Worm (Caenorhabditis elegans): Measurements from ENCODE around the gene sre-39.
A peak's percentile ranks its signal among the peaks of the same experiment; 100 is the strongest.

The sre-39 gene

ce11 chrII:4663186-4663585, 23.9 kb upstream of the sre-39 start, which contains the start of gene T05A7.12:
TSS of gene T05A7.12 (minus strand) at chrII:4663286.
- TF ChIP-seq ztf-29 (GFP tag; IDR thresholded peaks at IDR 0.05) (no peak), tab-1 (GFP tag; IDR thresholded peaks at IDR 0.05) (no peak), flt-1 (GFP tag; IDR thresholded peaks at IDR 0.05) (no peak), ref-1 (GFP tag; conservative IDR thresholded peaks at IDR 0.05) (no peak), T22C8.4 (GFP tag; IDR thresholded peaks at IDR 0.05) (no peak), cog-1 (tag; optimal IDR thresholded peaks at IDR 0.05) (no peak), med-1 (GFP tag; optimal IDR thresholded peaks at IDR 0.05; ENCODE audit: insufficient read depth) (no peak), klf-2 (GFP tag; conservative IDR thresholded peaks at IDR 0.05) (no peak), ztf-23 (GFP tag; IDR thresholded peaks at IDR 0.05) (no peak)

- no peak for TF ChIP-seq klf-2 (GFP tag; conservative IDR thresholded peaks at IDR 0.05)
- no peak for TF ChIP-seq med-1 (GFP tag; optimal IDR thresholded peaks at IDR 0.05; ENCODE audit: insufficient read depth)
- TF ChIP-seq ztf-29 (GFP tag; IDR thresholded peaks at IDR 0.05): no peak
- TF ChIP-seq flt-1 (GFP tag; IDR thresholded peaks at IDR 0.05): no peak
- TF ChIP-seq tab-1 (GFP tag; IDR thresholded peaks at IDR 0.05): no peak
- TF ChIP-seq T22C8.4 (GFP tag; IDR thresholded peaks at IDR 0.05): no peak
- TF ChIP-seq ztf-23 (GFP tag; IDR thresholded peaks at IDR 0.05): no peak
- no peak for TF ChIP-seq cog-1 (tag; optimal IDR thresholded peaks at IDR 0.05)
- no peak for TF ChIP-seq ref-1 (GFP tag; conservative IDR thresholded peaks at IDR 0.05)
These were observed 21.7 kb upstream of the sre-39 start, which contains the start of gene T05A7.11 for ce11 chrII:4665359-4665758. TSS of gene T05A7.11 (minus strand) at chrII:4665459.

- no peak for TF ChIP-seq tab-1 (GFP tag; IDR thresholded peaks at IDR 0.05)
- no peak for TF ChIP-seq flt-1 (GFP tag; IDR thresholded peaks at IDR 0.05)
- no peak for TF ChIP-seq med-1 (GFP tag; optimal IDR thresholded peaks at IDR 0.05; ENCODE audit: insufficient read depth)
- TF ChIP-seq T22C8.4 (GFP tag; IDR thresholded peaks at IDR 0.05): no peak
- no peak for TF ChIP-seq ztf-23 (GFP tag; IDR thresholded peaks at IDR 0.05)
- no peak for TF ChIP-seq ref-1 (GFP tag; conservative IDR thresholded peaks at IDR 0.05)
These were observed 19.5 kb upstream of the sre-39 start, which contains the start of gene fut-5 for ce11 chrII:4667572-4667971. TSS of gene fut-5 (minus strand) at chrII:4667672.

- TF ChIP-seq klf-2 (GFP tag; conservative IDR thresholded peaks at IDR 0.05) (no peak), T22C8.4 (GFP tag; IDR thresholded peaks at IDR 0.05) (no peak), ref-1 (GFP tag; conservative IDR thresholded peaks at IDR 0.05) (no peak), ztf-29 (GFP tag; IDR thresholded peaks at IDR 0.05) (no peak), tab-1 (GFP tag; IDR thresholded peaks at IDR 0.05) (no peak), med-1 (GFP tag; optimal IDR thresholded peaks at IDR 0.05; ENCODE audit: insufficient read depth) (no peak), flt-1 (GFP tag; IDR thresholded peaks at IDR 0.05) (no peak), ztf-23 (GFP tag; IDR thresholded peaks at IDR 0.05) (no peak), cog-1 (tag; optimal IDR thresholded peaks at IDR 0.05) (no peak)
These were observed 15.3 kb upstream of the sre-39 start, which contains the start of gene T05A7.6 for ce11 chrII:4671692-4672091. TSS of gene T05A7.6 (minus strand) at chrII:4671792.

ce11 chrII:4672584-4673110, 14.4 kb upstream of the sre-39 start, which contains the start of the genes clec-140 and hmg-11:
TSS of gene clec-140 (plus strand) at chrII:4673060.
TSS of gene hmg-11 (plus strand) at chrII:4673085.
- TF ChIP-seq med-1 (GFP tag; optimal IDR thresholded peaks at IDR 0.05; ENCODE audit: insufficient read depth) (no peak), flt-1 (GFP tag; IDR thresholded peaks at IDR 0.05) (0 out of 2 replicates have a peak, but pooled peaks have one; percentile 37), T22C8.4 (GFP tag; IDR thresholded peaks at IDR 0.05) (peak; percentile 52), cog-1 (tag; optimal IDR thresholded peaks at IDR 0.05) (peak; percentile 66), ref-1 (GFP tag; conservative IDR thresholded peaks at IDR 0.05) (no peak), klf-2 (GFP tag; conservative IDR thresholded peaks at IDR 0.05) (no peak), ztf-23 (GFP tag; IDR thresholded peaks at IDR 0.05) (0 out of 2 replicates have a peak, but pooled peaks have one; percentile 52)

ce11 chrII:4673242-4673641, 13.8 kb upstream of the sre-39 start:
- TF ChIP-seq flt-1 (GFP tag; IDR thresholded peaks at IDR 0.05): no peak
- TF ChIP-seq tab-1 (GFP tag; IDR thresholded peaks at IDR 0.05): no peak

- no peak for TF ChIP-seq ztf-23 (GFP tag; IDR thresholded peaks at IDR 0.05)
- TF ChIP-seq tab-1 (GFP tag; IDR thresholded peaks at IDR 0.05): no peak
- no peak for TF ChIP-seq ztf-29 (GFP tag; IDR thresholded peaks at IDR 0.05)
- TF ChIP-seq ref-1 (GFP tag; conservative IDR thresholded peaks at IDR 0.05): no peak
- no peak for TF ChIP-seq med-1 (GFP tag; optimal IDR thresholded peaks at IDR 0.05; ENCODE audit: insufficient read depth)
- TF ChIP-seq flt-1 (GFP tag; IDR thresholded peaks at IDR 0.05): no peak
- TF ChIP-seq cog-1 (tag; optimal IDR thresholded peaks at IDR 0.05): no peak
- TF ChIP-seq klf-2 (GFP tag; conservative IDR thresholded peaks at IDR 0.05): no peak
- TF ChIP-seq T22C8.4 (GFP tag; IDR thresholded peaks at IDR 0.05): no peak
These were observed 13.4 kb upstream of the sre-39 start for ce11 chrII:4673670-4674069.

ce11 chrII:4674188-4674587, 12.9 kb upstream of the sre-39 start:
- TF ChIP-seq klf-2 (GFP tag; conservative IDR thresholded peaks at IDR 0.05): no peak
- no peak for TF ChIP-seq ztf-23 (GFP tag; IDR thresholded peaks at IDR 0.05)
- TF ChIP-seq ref-1 (GFP tag; conservative IDR thresholded peaks at IDR 0.05): no peak
- no peak for TF ChIP-seq T22C8.4 (GFP tag; IDR thresholded peaks at IDR 0.05)
- no peak for TF ChIP-seq ztf-29 (GFP tag; IDR thresholded peaks at IDR 0.05)
- no peak for TF ChIP-seq cog-1 (tag; optimal IDR thresholded peaks at IDR 0.05)
- no peak for TF ChIP-seq flt-1 (GFP tag; IDR thresholded peaks at IDR 0.05)

- no peak for TF ChIP-seq ref-1 (GFP tag; conservative IDR thresholded peaks at IDR 0.05)
- no peak for TF ChIP-seq T22C8.4 (GFP tag; IDR thresholded peaks at IDR 0.05)
- TF ChIP-seq flt-1 (GFP tag; IDR thresholded peaks at IDR 0.05): no peak
- TF ChIP-seq klf-2 (GFP tag; conservative IDR thresholded peaks at IDR 0.05): no peak
- no peak for TF ChIP-seq cog-1 (tag; optimal IDR thresholded peaks at IDR 0.05)
- no peak for TF ChIP-seq ztf-23 (GFP tag; IDR thresholded peaks at IDR 0.05)
- no peak for TF ChIP-seq tab-1 (GFP tag; IDR thresholded peaks at IDR 0.05)
- no peak for TF ChIP-seq med-1 (GFP tag; optimal IDR thresholded peaks at IDR 0.05; ENCODE audit: insufficient read depth)
- TF ChIP-seq ztf-29 (GFP tag; IDR thresholded peaks at IDR 0.05): no peak
These were observed 11.6 kb upstream of the sre-39 start, which contains the start of gene T05A7.3 for ce11 chrII:4675481-4675880. TSS of gene T05A7.3 (plus strand) at chrII:4675781.

- no peak for TF ChIP-seq T22C8.4 (GFP tag; IDR thresholded peaks at IDR 0.05)
- no peak for TF ChIP-seq ref-1 (GFP tag; conservative IDR thresholded peaks at IDR 0.05)
- TF ChIP-seq med-1 (GFP tag; optimal IDR thresholded peaks at IDR 0.05; ENCODE audit: insufficient read depth): no peak
- TF ChIP-seq ztf-29 (GFP tag; IDR thresholded peaks at IDR 0.05): no peak
These were observed 10.8 kb upstream of the sre-39 start for ce11 chrII:4676241-4676640.

Measured in whole organism, midembryonic.